Worm (Caenorhabditis elegans) whole organism, mixed stage, embryonic: ENCODE measurements around the gene clec-43.

Source experiments
- M03D4.4 ChIP-seq: sonication (generic microtip); optimal IDR thresholded peaks from 2 replicates; lab custom pipeline; 2017; ENCODE audit warnings: mild to moderate bottlenecking, missing genetic modification characterization, missing compliant biosample characterization
- blmp-1 ChIP-seq: fragments of 150-350 bp; optimal IDR thresholded peaks from 2 replicates; lab custom pipeline; 2014; ENCODE audit warnings: missing biosample characterization, missing genetic modification characterization
- ceh-43 ChIP-seq: fragments of 200-800 bp; sonication (Bioruptor generic); optimal IDR thresholded peaks from 2 replicates; lab custom pipeline; 2018; ENCODE audit warnings: mild to moderate bottlenecking, missing genetic modification characterization, moderate library complexity, missing compliant biosample characterization
- ceh-83 ChIP-seq: fragments of 200-800 bp; sonication (Bioruptor generic); optimal IDR thresholded peaks from 2 replicates; lab custom pipeline; 2018; ENCODE audit warnings: mild to moderate bottlenecking, missing genetic modification characterization, missing compliant biosample characterization
- elt-3 ChIP-seq: fragments of 150-350 bp; optimal IDR thresholded peaks from 2 replicates; lab custom pipeline; 2014; ENCODE audit warnings: missing biosample characterization, missing genetic modification characterization
- lsy-2 ChIP-seq: fragments of 150-350 bp; optimal IDR thresholded peaks from 2 replicates; lab custom pipeline; 2014; ENCODE audit warnings: missing biosample characterization, missing genetic modification characterization
- nhr-237 ChIP-seq: fragments of 150-350 bp; optimal IDR thresholded peaks from 2 replicates; lab custom pipeline; 2014; ENCODE audit warnings: missing biosample characterization, missing genetic modification characterization
- nhr-28 ChIP-seq: fragments of 150-350 bp; optimal IDR thresholded peaks from 2 replicates; lab custom pipeline; 2014; ENCODE audit warnings: missing biosample characterization, missing genetic modification characterization
- nhr-76 ChIP-seq: sonication (generic microtip); optimal IDR thresholded peaks from 2 replicates; lab custom pipeline; 2017; ENCODE audit warnings: missing biosample characterization, missing genetic modification characterization
- pha-4 ChIP-seq: fragments of 150-350 bp; optimal IDR thresholded peaks from 2 replicates; lab custom pipeline; 2018; ENCODE audit warnings: missing biosample characterization, missing genetic modification reagents, missing genetic modification characterization
- snpc-4 ChIP-seq: fragments of 150-350 bp; optimal IDR thresholded peaks from 2 replicates; lab custom pipeline; 2014; ENCODE audit warnings: missing biosample characterization, missing genetic modification characterization
- unc-120 ChIP-seq: sonication (generic microtip); optimal IDR thresholded peaks from 2 replicates; lab custom pipeline; 2017; ENCODE audit warnings: missing genetic modification characterization, missing compliant biosample characterization; ENCODE audit not compliant: poor library complexity, severe bottlenecking
- unc-62 ChIP-seq: fragments of 150-350 bp; optimal IDR thresholded peaks from 2 replicates; lab custom pipeline; 2014; ENCODE audit warnings: missing biosample characterization, missing genetic modification reagents, missing genetic modification characterization
- ztf-11 ChIP-seq: fragments of 150-350 bp; optimal IDR thresholded peaks from 2 replicates; lab custom pipeline; 2014; ENCODE audit warnings: missing biosample characterization, missing genetic modification characterization

- no peak for TF ChIP-seq snpc-4 (tag; lab: Kevin White, UChicago)
- no peak for TF ChIP-seq blmp-1 (tag; lab: Kevin White, UChicago)
- no peak for TF ChIP-seq nhr-28 (tag; lab: Kevin White, UChicago)
- TF ChIP-seq nhr-76 (tag; lab: Kevin White, UChicago): no peak
- TF ChIP-seq unc-120 (tag; lab: Kevin White, UChicago): no peak
- TF ChIP-seq lsy-2 (tag; lab: Kevin White, UChicago): no peak
- no peak for TF ChIP-seq nhr-237
- TF ChIP-seq M03D4.4: no peak
- TF ChIP-seq pha-4 (tag; lab: Kevin White, UChicago): no peak
- TF ChIP-seq elt-3: no peak
- TF ChIP-seq ztf-11 (tag; lab: Kevin White, UChicago): no peak
- no peak for TF ChIP-seq ceh-43 (GFP tag; lab: Kevin White, UChicago)
- no peak for TF ChIP-seq unc-62 (GFP tag; lab: Kevin White, UChicago)
- no peak for TF ChIP-seq ceh-83 (GFP tag; lab: Kevin White, UChicago)
These were observed 20.3 kb upstream of the clec-43 start, which contains the start of gene fbxc-28 for ce11 chrII:923521-923920.
